Worm (Caenorhabditis elegans) whole organism, L1 larva: ENCODE results near the gene ceh-23.
A peak's percentile ranks its signal among the peaks of the same experiment; 100 is the strongest.

Source experiments
- C04F5.9 ChIP-seq: sonication (generic microtip); optimal IDR thresholded peaks from 2 replicates; lab custom pipeline; 2016; ENCODE audit warnings: missing genetic modification characterization, missing compliant biosample characterization
- C34B4.2 ChIP-seq: sonication (generic microtip); optimal IDR thresholded peaks from 2 replicates; lab custom pipeline; 2017; ENCODE audit warnings: mild to moderate bottlenecking, missing genetic modification characterization, missing compliant biosample characterization
- Y116A8C.19 ChIP-seq: sonication (generic microtip); optimal IDR thresholded peaks from 2 replicates; lab custom pipeline; 2016; ENCODE audit warnings: missing compliant biosample characterization, missing genetic modification characterization, borderline replicate concordance
- ama-1 ChIP-seq: fragments of 150-350 bp; optimal IDR thresholded peaks from 2 replicates; lab custom pipeline; 2014
- blmp-1 ChIP-seq: fragments of 150-350 bp; optimal IDR thresholded peaks from 2 replicates; lab custom pipeline; 2014; ENCODE audit warnings: missing biosample characterization, missing genetic modification characterization
- ceh-82 ChIP-seq, 3 experiments: fragments of 150-350 bp in 1 of 3; sonication (generic microtip) in 2 of 3; optimal IDR thresholded peaks; 2 replicates each; lab custom pipeline; 2014 to 2017; ENCODE audit warnings: missing biosample characterization in 3 of 3, missing genetic modification characterization in 3 of 3
- ceh-88 ChIP-seq: fragments of 200-800 bp; sonication (Bioruptor generic); IDR thresholded peaks from 2 replicates; pipeline ENCODE4 v1.3.6; 2022; ENCODE audit warnings: missing genetic modification characterization, missing compliant biosample characterization
- ces-1 ChIP-seq: fragments of 150-350 bp; optimal IDR thresholded peaks from 2 replicates; lab custom pipeline; 2014; ENCODE audit warnings: missing biosample characterization, missing genetic modification reagents, missing genetic modification characterization
- dpl-1 ChIP-seq, 3 experiments: fragments of 150-350 bp in 2 of 3; sonication (generic microtip) in 1 of 3; optimal IDR thresholded peaks; 2 replicates each; lab custom pipeline; 2014 to 2017; ENCODE audit warnings: missing biosample characterization in 3 of 3, missing genetic modification characterization in 3 of 3, missing genetic modification reagents in 3 of 3
- dsc-1 ChIP-seq: sonication (generic microtip); optimal IDR thresholded peaks from 2 replicates; lab custom pipeline; 2016; ENCODE audit warnings: mild to moderate bottlenecking, missing genetic modification characterization, missing compliant biosample characterization
- efl-1 ChIP-seq, 4 experiments: fragments of 150-350 bp; optimal IDR thresholded peaks in 3 of 4; peaks in 1 of 4; 1 replicate in 1 of 4; 2 replicates in 3 of 4; lab custom pipeline; 2014; ENCODE audit warnings: missing biosample characterization in 2 of 4, missing genetic modification characterization in 2 of 4, missing genetic modification reagents in 2 of 4
- egl-13 ChIP-seq: sonication (generic microtip); optimal IDR thresholded peaks from 2 replicates; lab custom pipeline; 2016; ENCODE audit warnings: missing genotype, missing genetic modification reagents, missing genetic modification characterization, missing compliant biosample characterization
- fos-1 ChIP-seq: fragments of 150-350 bp; optimal IDR thresholded peaks from 2 replicates; lab custom pipeline; 2014; ENCODE audit warnings: missing biosample characterization, missing genetic modification characterization
- irx-1 ChIP-seq: sonication (generic microtip); optimal IDR thresholded peaks from 2 replicates; lab custom pipeline; 2016; ENCODE audit warnings: missing genetic modification characterization, missing compliant biosample characterization
- isw-1 ChIP-seq: fragments of 200-800 bp; sonication (Bioruptor generic); IDR thresholded peaks from 2 replicates; pipeline ENCODE4 v1.3.6; 2022; ENCODE audit warnings: missing genetic modification characterization, missing compliant biosample characterization
- lin-14 ChIP-seq: fragments of 200-800 bp; sonication (Bioruptor generic); optimal IDR thresholded peaks from 2 replicates; lab custom pipeline; 2018; ENCODE audit warnings: mild to moderate bottlenecking, missing genetic modification characterization, moderate library complexity, missing compliant biosample characterization
- lin-15B ChIP-seq: fragments of 150-350 bp; sonication (generic microtip); optimal IDR thresholded peaks from 3 replicates; lab custom pipeline; 2014; ENCODE audit warnings: missing biosample characterization, missing genetic modification characterization
- lsy-2 ChIP-seq, 2 experiments: fragments of 150-350 bp; optimal IDR thresholded peaks; 2 replicates each; lab custom pipeline; 2014; ENCODE audit warnings: missing biosample characterization in 2 of 2, missing genetic modification characterization in 2 of 2
- mab-9 ChIP-seq: fragments of 200-800 bp; sonication (Bioruptor generic); IDR thresholded peaks from 2 replicates; pipeline ENCODE4 v1.3.6; 2022; ENCODE audit warnings: missing genetic modification reagents, missing genetic modification characterization, missing compliant biosample characterization
- mdl-1 ChIP-seq, 2 experiments: fragments of 150-350 bp; optimal IDR thresholded peaks; 2 replicates each; lab custom pipeline; 2014 to 2017; ENCODE audit warnings: missing biosample characterization in 2 of 2, missing genetic modification characterization in 2 of 2, inconsistent platforms in 1 of 2
- mef-2 ChIP-seq: fragments of 150-350 bp; optimal IDR thresholded peaks from 2 replicates; lab custom pipeline; 2014; ENCODE audit warnings: missing biosample characterization, missing genetic modification characterization
- mep-1 ChIP-seq: fragments of 150-350 bp; optimal IDR thresholded peaks from 2 replicates; lab custom pipeline; 2014; ENCODE audit warnings: missing biosample characterization, missing genetic modification characterization
- nhr-237 ChIP-seq: fragments of 150-350 bp; optimal IDR thresholded peaks from 2 replicates; lab custom pipeline; 2014; ENCODE audit warnings: missing biosample characterization, missing genetic modification characterization
- nhr-28 ChIP-seq: fragments of 150-350 bp; optimal IDR thresholded peaks from 2 replicates; lab custom pipeline; 2014; ENCODE audit warnings: missing biosample characterization, missing genetic modification characterization
- nhr-76 ChIP-seq: sonication (generic microtip); optimal IDR thresholded peaks from 2 replicates; lab custom pipeline; 2017; ENCODE audit warnings: missing biosample characterization, missing genetic modification characterization
- nhr-84 ChIP-seq: sonication (generic microtip); optimal IDR thresholded peaks from 2 replicates; lab custom pipeline; 2017; ENCODE audit warnings: missing biosample characterization, missing genetic modification characterization
- nhr-85 ChIP-seq: sonication (generic microtip); peaks from one replicate; lab custom pipeline; 2016; ENCODE audit warnings: missing genetic modification characterization, inconsistent platforms, missing compliant biosample characterization
- nhr-90 ChIP-seq: sonication (generic microtip); optimal IDR thresholded peaks from 2 replicates; lab custom pipeline; 2016; ENCODE audit warnings: mild to moderate bottlenecking, missing genetic modification characterization, missing compliant biosample characterization; ENCODE audit not compliant: poor library complexity
- pqm-1 ChIP-seq: sonication (generic microtip); optimal IDR thresholded peaks from 3 replicates; lab custom pipeline; 2017; ENCODE audit warnings: missing biosample characterization, missing genetic modification characterization
- rnt-1 ChIP-seq: sonication (generic microtip); optimal IDR thresholded peaks from 2 replicates; lab custom pipeline; 2016; ENCODE audit warnings: mild to moderate bottlenecking, missing genetic modification characterization, moderate library complexity, missing compliant biosample characterization
- snu-23 ChIP-seq: sonication (generic microtip); optimal IDR thresholded peaks from 2 replicates; lab custom pipeline; 2016; ENCODE audit warnings: missing genetic modification characterization, missing compliant biosample characterization
- sptf-1 ChIP-seq: fragments of 150-350 bp; optimal IDR thresholded peaks from 2 replicates; lab custom pipeline; 2014; ENCODE audit warnings: missing biosample characterization, missing genetic modification characterization
- tbx-2 ChIP-seq: sonication (generic microtip); optimal IDR thresholded peaks from 2 replicates; lab custom pipeline; 2016; ENCODE audit warnings: missing genetic modification characterization, missing compliant biosample characterization
- unc-130 ChIP-seq: fragments of 150-350 bp; optimal IDR thresholded peaks from 2 replicates; lab custom pipeline; 2017; ENCODE audit warnings: missing biosample characterization, missing genetic modification characterization, inconsistent platforms
- unc-62 ChIP-seq: fragments of 150-350 bp; optimal IDR thresholded peaks from 2 replicates; lab custom pipeline; 2014; ENCODE audit warnings: missing biosample characterization, missing genetic modification reagents, missing genetic modification characterization
- unc-98 ChIP-seq: fragments of 200-800 bp; sonication (Bioruptor generic); IDR thresholded peaks from 2 replicates; pipeline ENCODE4 v1.3.6; 2022; ENCODE audit warnings: missing genetic modification characterization, missing compliant biosample characterization
- vab-15 ChIP-seq: sonication (generic microtip); optimal IDR thresholded peaks from 2 replicates; lab custom pipeline; 2017; ENCODE audit warnings: missing genotype, mild to moderate bottlenecking, missing genetic modification characterization, missing compliant biosample characterization
- zag-1 ChIP-seq: fragments of 150-350 bp; optimal IDR thresholded peaks from 2 replicates; lab custom pipeline; 2014; ENCODE audit warnings: missing biosample characterization, missing genetic modification characterization
- zip-4 ChIP-seq: fragments of 200-800 bp; sonication (Bioruptor generic); optimal IDR thresholded peaks from 2 replicates; lab custom pipeline; 2018; ENCODE audit warnings: mild to moderate bottlenecking, missing genetic modification characterization, moderate library complexity, missing compliant biosample characterization
- ztf-11 ChIP-seq, 2 experiments: sonication (generic microtip); optimal IDR thresholded peaks; 2 replicates each; lab custom pipeline; 2016 to 2017; ENCODE audit warnings: missing genetic modification characterization in 2 of 2, missing biosample characterization in 1 of 2, missing compliant biosample characterization in 1 of 2

ceh-23 gene

ce11 chrIII:7809033-7809432 lies 30.4 kb upstream of the ceh-23 start:
- TF ChIP-seq ztf-11 (tag; optimal IDR thresholded peaks at IDR 0.05; lab: Kevin White, UChicago) (no peak), efl-1 (optimal IDR thresholded peaks at IDR 0.05; lab: Kevin White, UChicago) (no peak), efl-1 (GFP tag; optimal IDR thresholded peaks at IDR 0.05 in 1 of 2; lab: Kevin White, UChicago) (no peak), fos-1 (tag; lab: Kevin White, UChicago) (no peak), pqm-1 (tag; lab: Kevin White, UChicago) (no peak), Y116A8C.19 (tag; lab: Kevin White, UChicago) (no peak), tbx-2 (tag; lab: Kevin White, UChicago) (no peak), ceh-88 (GFP tag; lab: Robert Waterston, UW) (no peak), isw-1 (GFP tag; lab: Robert Waterston, UW) (no peak), nhr-85 (tag; lab: Kevin White, UChicago) (no peak), egl-13 (tag; lab: Kevin White, UChicago) (no peak), nhr-237 (tag; lab: Kevin White, UChicago) (no peak), zag-1 (tag; lab: Kevin White, UChicago) (no peak), mab-9 (GFP tag; lab: Robert Waterston, UW) (no peak), ama-1 (lab: Kevin White, UChicago) (no peak), zip-4 (GFP tag; lab: Kevin White, UChicago) (no peak), irx-1 (tag; lab: Kevin White, UChicago) (no peak), ceh-82 (tag; optimal IDR thresholded peaks at IDR 0.05; lab: Kevin White, UChicago) (no peak), blmp-1 (tag; lab: Kevin White, UChicago) (no peak), sptf-1 (tag; lab: Kevin White, UChicago) (no peak)

- peak; percentile 30 for TF ChIP-seq rnt-1 (tag; lab: Kevin White, UChicago)
- TF ChIP-seq lin-14 (GFP tag; lab: Kevin White, UChicago), result peak; percentile 25
- peak; percentile 56 for TF ChIP-seq nhr-85 (tag; lab: Kevin White, UChicago)
- TF ChIP-seq nhr-28 (tag; lab: Kevin White, UChicago), result no peak
These were observed 27.0 kb upstream of the ceh-23 start for ce11 chrIII:7812208-7812880.

DNA sequence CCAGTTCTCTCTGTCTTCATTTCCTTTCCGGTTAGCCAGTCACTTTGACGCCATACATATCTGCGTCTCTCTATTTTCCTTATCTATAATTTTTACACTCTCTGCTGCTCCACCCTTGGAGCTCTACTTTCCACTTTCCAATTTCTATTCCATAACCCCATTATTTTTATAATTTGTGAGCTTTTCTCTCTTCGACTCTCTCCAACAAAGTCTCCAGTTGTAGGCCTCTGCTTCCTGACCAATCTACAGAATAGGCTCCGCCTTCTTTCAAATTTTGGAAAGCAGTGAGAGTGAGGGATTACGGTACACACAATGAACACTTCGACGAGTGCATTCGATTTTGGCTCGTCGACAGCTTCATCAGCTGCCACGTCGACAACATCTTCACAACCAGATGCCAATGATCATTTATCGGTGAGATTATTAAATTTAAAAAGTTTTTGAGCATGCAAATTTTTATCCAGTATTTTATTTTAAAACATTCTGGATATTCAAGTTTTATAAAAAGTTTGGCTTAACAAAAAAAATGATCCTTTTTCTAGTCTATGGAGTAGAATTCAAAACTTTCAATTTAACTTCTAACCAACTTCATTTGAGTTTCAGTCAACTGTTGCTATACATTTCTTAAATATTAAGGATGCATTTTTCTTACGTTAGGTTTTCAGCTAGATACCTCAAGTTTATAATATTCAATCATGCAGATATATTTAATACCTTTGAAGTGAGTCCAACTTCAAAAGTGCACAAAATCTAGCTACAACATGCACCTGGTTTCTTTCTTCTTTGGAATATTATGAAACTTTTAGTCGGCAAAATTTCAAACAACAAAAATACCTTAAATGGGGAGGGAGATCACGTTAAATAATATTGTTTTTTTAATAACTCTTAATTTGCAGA lies 25.0 kb upstream of the ceh-23 start, which contains the start of gene egl-5:
Gene egl-5, plus strand, starts transcription at position 216 of the 897 bp plus-strand sequence.
- TF ChIP-seq nhr-85 (tag; lab: Kevin White, UChicago) (peak; percentile 31), snu-23 (GFP tag; lab: Kevin White, UChicago) (no peak), lsy-2 (tag; optimal IDR thresholded peaks at IDR 0.05; lab: Kevin White, UChicago) (peak in 1 of 2 experiments; percentile 20), nhr-76 (tag; lab: Kevin White, UChicago) (no peak), nhr-84 (tag; lab: Kevin White, UChicago) (no peak), dpl-1 (GFP tag; optimal IDR thresholded peaks at IDR 0.05; lab: Kevin White, UChicago) (peak in 1 of 3 experiments; percentile 99)

ce11 chrIII:7815056-7815366 lies 24.4 kb upstream of the ceh-23 start:
- TF ChIP-seq efl-1 (optimal IDR thresholded peaks at IDR 0.05; lab: Kevin White, UChicago), result no peak
- no peak for TF ChIP-seq efl-1 (GFP tag; optimal IDR thresholded peaks at IDR 0.05 in 1 of 2; lab: Kevin White, UChicago)
- TF ChIP-seq ceh-82 (tag; optimal IDR thresholded peaks at IDR 0.05; lab: Kevin White, UChicago), result no peak
- no peak for TF ChIP-seq vab-15 (tag; lab: Kevin White, UChicago)
- no peak for TF ChIP-seq unc-130 (tag; lab: Kevin White, UChicago)
- no peak for TF ChIP-seq C04F5.9 (tag; lab: Kevin White, UChicago)
- no peak for TF ChIP-seq unc-62
- no peak for TF ChIP-seq ces-1 (GFP tag; lab: Kevin White, UChicago)
- TF ChIP-seq C34B4.2 (tag; lab: Kevin White, UChicago), result no peak
- no peak for TF ChIP-seq lin-15B
- no peak for TF ChIP-seq nhr-90
- TF ChIP-seq mep-1, result no peak
- no peak for TF ChIP-seq unc-98 (GFP tag; lab: Robert Waterston, UW)
- TF ChIP-seq dsc-1 (tag; lab: Kevin White, UChicago), result no peak
- TF ChIP-seq mdl-1 (tag; optimal IDR thresholded peaks at IDR 0.05; lab: Kevin White, UChicago), result no peak
- no peak for TF ChIP-seq mef-2
